Fruit fly (Drosophila melanogaster) whole organism, embryonic: ENCODE data around the gene CG34290.

Source experiments
- CG10209 ChIP-seq: fragments of 200-800 bp; sonication (Bioruptor generic); optimal IDR thresholded peaks from 3 replicates; lab custom pipeline; 2017; ENCODE audit warnings: missing biosample characterization, mild to moderate bottlenecking, missing genetic modification characterization, missing genetic modification reagents
- CG10543 ChIP-seq: fragments of 200-800 bp; sonication (Bioruptor generic); optimal IDR thresholded peaks from 3 replicates; lab custom pipeline; 2017; ENCODE audit warnings: missing biosample characterization, mild to moderate bottlenecking, missing genetic modification characterization, moderate library complexity
- CG11504 ChIP-seq: fragments of 200-800 bp; sonication (Bioruptor generic); optimal IDR thresholded peaks from 3 replicates; lab custom pipeline; 2019; ENCODE audit warnings: missing biosample characterization, mild to moderate bottlenecking, missing genetic modification characterization, moderate library complexity
- CG13287 ChIP-seq: fragments of 200-800 bp; sonication (Bioruptor generic); IDR thresholded peaks from 2 replicates; pipeline ENCODE4 v1.3.6; 2022; ENCODE audit warnings: missing biosample characterization, missing genetic modification characterization; ENCODE audit not compliant: partially characterized antibody
- CG14860 ChIP-seq: fragments of 200-800 bp; sonication (Bioruptor generic); IDR thresholded peaks from 3 replicates; pipeline ENCODE4 v1.3.6; 2022; ENCODE audit warnings: missing biosample characterization, missing genetic modification characterization; ENCODE audit not compliant: partially characterized antibody
- CG16779 ChIP-seq: fragments of 200-800 bp; sonication (Bioruptor generic); IDR thresholded peaks from 2 replicates; pipeline ENCODE4 v1.3.6; 2022; ENCODE audit warnings: missing biosample characterization, missing genetic modification characterization
- CG17612 ChIP-seq: fragments of 200-800 bp; sonication (Bioruptor generic); IDR thresholded peaks from 2 replicates; pipeline ENCODE4 v1.3.6; 2022; ENCODE audit warnings: missing biosample characterization, missing genetic modification characterization
- CG17829 ChIP-seq: fragments of 200-800 bp; optimal IDR thresholded peaks from 2 replicates; lab custom pipeline; 2019; ENCODE audit warnings: missing biosample characterization, mild to moderate bottlenecking, missing genetic modification characterization, moderate library complexity
- CG18262 ChIP-seq: fragments of 200-800 bp; optimal IDR thresholded peaks from 3 replicates; lab custom pipeline; 2019; ENCODE audit warnings: missing biosample characterization, mild to moderate bottlenecking, missing genetic modification characterization, moderate library complexity
- CG30403 ChIP-seq: fragments of 200-800 bp; sonication (Bioruptor generic); optimal IDR thresholded peaks from 3 replicates; lab custom pipeline; 2016; ENCODE audit warnings: missing biosample characterization, missing genetic modification characterization
- CG30431 ChIP-seq: fragments of 200-800 bp; sonication (Bioruptor generic); optimal IDR thresholded peaks from 2 replicates; lab custom pipeline; 2017; ENCODE audit warnings: missing biosample characterization, missing genetic modification characterization
- CG34224 ChIP-seq: fragments of 200-800 bp; sonication (Bioruptor generic); IDR thresholded peaks from 3 replicates; pipeline ENCODE4 v1.3.6; 2022; ENCODE audit warnings: missing biosample characterization, missing genetic modification characterization; ENCODE audit not compliant: partially characterized antibody
- CG3838 ChIP-seq: fragments of 200-800 bp; sonication (Bioruptor generic); optimal IDR thresholded peaks from 3 replicates; lab custom pipeline; 2016; ENCODE audit warnings: missing biosample characterization, missing genetic modification characterization
- CG4404 ChIP-seq: fragments of 200-800 bp; sonication (Bioruptor generic); IDR thresholded peaks from 2 replicates; pipeline ENCODE4 v1.3.6; 2022; ENCODE audit warnings: missing biosample characterization, missing genetic modification characterization
- CG6683 ChIP-seq: fragments of 200-800 bp; sonication (Bioruptor generic); optimal IDR thresholded peaks from 2 replicates; lab custom pipeline; 2017; ENCODE audit warnings: missing biosample characterization, mild to moderate bottlenecking, missing genetic modification characterization, missing genetic modification reagents
- CG8924 ChIP-seq: fragments of 200-800 bp; optimal IDR thresholded peaks from 3 replicates; lab custom pipeline; 2019; ENCODE audit warnings: missing biosample characterization, mild to moderate bottlenecking, missing genetic modification characterization, moderate library complexity
- CkIIα-i1 ChIP-seq: fragments of 200-800 bp; sonication (Bioruptor generic); IDR thresholded peaks from 2 replicates; pipeline ENCODE4 v1.3.6; 2022; ENCODE audit warnings: missing biosample characterization, missing genetic modification characterization
- Dek ChIP-seq: fragments of 200-800 bp; sonication (Bioruptor generic); optimal IDR thresholded peaks from 3 replicates; lab custom pipeline; 2019; ENCODE audit warnings: missing biosample characterization, mild to moderate bottlenecking, missing genetic modification characterization, moderate library complexity
- E2f2 ChIP-seq: fragments of 200-800 bp; sonication (Bioruptor generic); IDR thresholded peaks from 2 replicates; pipeline ENCODE4 v1.3.6; 2022; ENCODE audit warnings: missing biosample characterization, missing genetic modification characterization
- Eip74EF ChIP-seq, 2 experiments: fragments of 200-800 bp in 1 of 2; fragments of >200 bp in 1 of 2; sonication (Bioruptor generic) in 1 of 2; optimal IDR thresholded peaks; 2 replicates each; lab custom pipeline; 2017 to 2019; ENCODE audit warnings: missing biosample characterization in 2 of 2, missing genetic modification characterization in 2 of 2, mild to moderate bottlenecking in 1 of 2, moderate library complexity in 1 of 2
- Hmr ChIP-seq: fragments of 200-800 bp; sonication (Bioruptor generic); optimal IDR thresholded peaks from 3 replicates; lab custom pipeline; 2017; ENCODE audit warnings: mild to moderate bottlenecking, missing biosample characterization, missing genetic modification reagents, missing genetic modification characterization
- Optix ChIP-seq: fragments of 200-800 bp; sonication (Bioruptor generic); IDR thresholded peaks from 3 replicates; pipeline ENCODE4 v1.3.6; 2022; ENCODE audit warnings: missing biosample characterization, missing genetic modification characterization
- Six4 ChIP-seq: fragments of 200-800 bp; sonication (Bioruptor generic); optimal IDR thresholded peaks from 2 replicates; lab custom pipeline; 2016; ENCODE audit warnings: missing biosample characterization, missing genetic modification characterization
- Sry-δ ChIP-seq: fragments of 200-800 bp; sonication (Bioruptor generic); optimal IDR thresholded peaks from 2 replicates; lab custom pipeline; 2016; ENCODE audit warnings: missing biosample characterization, missing genetic modification characterization
- Usf ChIP-seq: fragments of 200-800 bp; sonication (Bioruptor generic); optimal IDR thresholded peaks from 2 replicates; lab custom pipeline; 2017; ENCODE audit warnings: missing genotype, missing biosample characterization, missing genetic modification characterization
- chm ChIP-seq: fragments of 200-800 bp; sonication (Bioruptor generic); IDR thresholded peaks from 2 replicates; pipeline ENCODE4 v1.3.6; 2022; ENCODE audit warnings: missing biosample characterization, missing genetic modification characterization
- crc ChIP-seq: fragments of 200-800 bp; sonication (Bioruptor generic); optimal IDR thresholded peaks from 2 replicates; lab custom pipeline; 2016; ENCODE audit warnings: missing biosample characterization, missing genetic modification characterization
- crol ChIP-seq: fragments of 200-800 bp; sonication (Bioruptor generic); IDR thresholded peaks from 2 replicates; pipeline ENCODE4 v1.3.6; 2022; ENCODE audit warnings: missing biosample characterization, missing genetic modification characterization
- fd3F ChIP-seq: fragments of 200-800 bp; sonication (Bioruptor generic); optimal IDR thresholded peaks from 2 replicates; lab custom pipeline; 2018; ENCODE audit warnings: missing biosample characterization, mild to moderate bottlenecking, missing genetic modification characterization, moderate library complexity
- fd96Cb ChIP-seq: fragments of 200-800 bp; sonication (Bioruptor generic); optimal IDR thresholded peaks from 2 replicates; lab custom pipeline; 2018; ENCODE audit warnings: missing biosample characterization, mild to moderate bottlenecking, missing genetic modification characterization, moderate library complexity
- grau ChIP-seq: fragments of 200-800 bp; optimal IDR thresholded peaks from 3 replicates; lab custom pipeline; 2019; ENCODE audit warnings: missing biosample characterization, mild to moderate bottlenecking, missing genetic modification characterization, moderate library complexity
- gsb-n ChIP-seq: fragments of 200-800 bp; sonication (Bioruptor generic); optimal IDR thresholded peaks from 3 replicates; lab custom pipeline; 2018; ENCODE audit warnings: missing biosample characterization, mild to moderate bottlenecking, missing genetic modification characterization
- hkb ChIP-seq, 2 experiments: fragments of 200-800 bp in 1 of 2; fragments of >200 bp in 1 of 2; sonication (Bioruptor generic) in 1 of 2; IDR thresholded peaks in 1 of 2; optimal IDR thresholded peaks in 1 of 2; 2 replicates each; pipeline versions ENCODE4 v1.3.6 to Lab custom; 2017 to 2022; ENCODE audit warnings: missing biosample characterization in 1 of 2, missing genetic modification characterization in 1 of 2
- knrl ChIP-seq: fragments of 200-800 bp; sonication (Bioruptor generic); IDR thresholded peaks from 3 replicates; pipeline ENCODE4 v1.3.6; 2022; ENCODE audit warnings: missing biosample characterization, missing genetic modification characterization; ENCODE audit not compliant: partially characterized antibody
- nau ChIP-seq: fragments of 200-800 bp; sonication (Bioruptor generic); optimal IDR thresholded peaks from 3 replicates; lab custom pipeline; 2017; ENCODE audit warnings: missing biosample characterization, mild to moderate bottlenecking, missing genetic modification characterization, missing genetic modification reagents
- nerfin-1 ChIP-seq: fragments of 200-800 bp; sonication (Bioruptor generic); optimal IDR thresholded peaks from 3 replicates; lab custom pipeline; 2019; ENCODE audit warnings: missing biosample characterization, mild to moderate bottlenecking, missing genetic modification characterization, moderate library complexity
- nerfin-2 ChIP-seq: fragments of 200-800 bp; sonication (Bioruptor generic); IDR thresholded peaks from 2 replicates; pipeline ENCODE4 v1.3.6; 2022; ENCODE audit warnings: missing biosample characterization, missing genetic modification characterization; ENCODE audit not compliant: partially characterized antibody
- pnt ChIP-seq: fragments of 200-800 bp; sonication (Bioruptor generic); optimal IDR thresholded peaks from 3 replicates; lab custom pipeline; 2016; ENCODE audit warnings: missing biosample characterization, missing genetic modification characterization
- ranshi ChIP-seq: fragments of 200-800 bp; sonication (Bioruptor generic); IDR thresholded peaks from 2 replicates; pipeline ENCODE4 v1.3.6; 2022; ENCODE audit warnings: missing biosample characterization, missing genetic modification characterization
- sc ChIP-seq, 3 experiments: fragments of >200 bp in 2 of 3; fragments of 200-800 bp in 1 of 3; sonication (Bioruptor generic) in 1 of 3; optimal IDR thresholded peaks; 2 replicates in 2 of 3; 3 replicates in 1 of 3; lab custom pipeline; 2017; ENCODE audit warnings: mild to moderate bottlenecking in 1 of 3, missing biosample characterization in 1 of 3, missing genetic modification characterization in 1 of 3, missing genetic modification reagents in 1 of 3
- sens ChIP-seq: fragments of 200-800 bp; sonication (Bioruptor generic); peaks from one replicate; lab custom pipeline; 2016; ENCODE audit warnings: missing biosample characterization, missing genetic modification characterization
- sim ChIP-seq: fragments of 200-800 bp; sonication (Bioruptor generic); IDR thresholded peaks from 2 replicates; pipeline ENCODE4 v1.3.6; 2022; ENCODE audit warnings: missing biosample characterization, missing genetic modification characterization
- sug ChIP-seq: fragments of 200-800 bp; optimal IDR thresholded peaks from 2 replicates; lab custom pipeline; 2019; ENCODE audit warnings: missing biosample characterization, mild to moderate bottlenecking, missing genetic modification characterization, moderate library complexity
- tio ChIP-seq: fragments of 200-800 bp; sonication (Bioruptor generic); optimal IDR thresholded peaks from 2 replicates; lab custom pipeline; 2017; ENCODE audit warnings: missing biosample characterization, missing genetic modification characterization, inconsistent platforms
- tna ChIP-seq: fragments of 200-800 bp; sonication (Bioruptor generic); IDR thresholded peaks from 2 replicates; pipeline ENCODE4 v1.3.6; 2022; ENCODE audit warnings: missing biosample characterization, missing genetic modification characterization; ENCODE audit not compliant: partially characterized antibody
- vfl ChIP-seq: fragments of 200-800 bp; sonication (Bioruptor generic); optimal IDR thresholded peaks from 2 replicates; lab custom pipeline; 2016; ENCODE audit warnings: missing biosample characterization, missing genetic modification characterization
- wdn ChIP-seq: fragments of 200-800 bp; sonication (Bioruptor generic); IDR thresholded peaks from 2 replicates; pipeline ENCODE4 v1.3.6; 2022; ENCODE audit warnings: missing biosample characterization, missing genetic modification characterization
- wek ChIP-seq: fragments of 200-800 bp; sonication (Bioruptor generic); optimal IDR thresholded peaks from 3 replicates; lab custom pipeline; 2018; ENCODE audit warnings: missing biosample characterization, mild to moderate bottlenecking, missing genetic modification characterization, moderate library complexity
- yki ChIP-seq: fragments of >200 bp; optimal IDR thresholded peaks from 3 replicates; lab custom pipeline; 2018
- z ChIP-seq: fragments of 200-800 bp; sonication (Bioruptor generic); IDR thresholded peaks from 3 replicates; pipeline ENCODE4 v1.3.6; 2022; ENCODE audit warnings: missing biosample characterization, missing genetic modification characterization

Gene CG34290

dm6 chr3R:24279291-24279690 is 10.3 kb downstream of the CG34290 start, which contains the start of gene shps (continued):
- TF ChIP-seq sug (tag; lab: Kevin White, UChicago), result no peak
- TF ChIP-seq CG17612, result no peak
- TF ChIP-seq CG17829, result no peak
- 0 out of 3 replicates have a peak, but pooled peaks have one; percentile 28 for TF ChIP-seq Optix (GFP tag; lab: Robert Waterston, UW)
- no peak for TF ChIP-seq Usf (GFP tag; lab: Kevin White, UChicago)
- TF ChIP-seq CG11504 (tag; lab: Kevin White, UChicago), result no peak
- TF ChIP-seq CG10543 (GFP tag; lab: Kevin White, UChicago), result no peak
- 0 out of 2 replicates have a peak, but pooled peaks have one; percentile 6 for TF ChIP-seq chm (GFP tag; lab: Robert Waterston, UW)
- TF ChIP-seq z (GFP tag; lab: Robert Waterston, UW), result 0 out of 3 replicates have a peak, but pooled peaks have one; percentile 30
- TF ChIP-seq tna (GFP tag; lab: Robert Waterston, UW), result peak; percentile 99
- no peak for TF ChIP-seq nerfin-1 (tag; lab: Kevin White, UChicago)
- TF ChIP-seq CG10209, result no peak
- no peak for TF ChIP-seq fd3F (GFP tag; lab: Kevin White, UChicago)
- TF ChIP-seq sc (optimal IDR thresholded peaks at IDR 0.05; lab: Kevin White, UChicago), result no peak
- no peak for TF ChIP-seq sc (GFP tag; optimal IDR thresholded peaks at IDR 0.05; lab: Kevin White, UChicago)
- TF ChIP-seq CG30431, result no peak
- no peak for TF ChIP-seq CG18262 (tag; lab: Kevin White, UChicago)
- no peak for TF ChIP-seq CG6683 (GFP tag; lab: Kevin White, UChicago)
- TF ChIP-seq tio (GFP tag; lab: Kevin White, UChicago), result no peak
- TF ChIP-seq CG4404 (GFP tag; lab: Robert Waterston, UW), result no peak
- no peak for TF ChIP-seq nau (GFP tag; lab: Kevin White, UChicago)
- no peak for TF ChIP-seq pnt (GFP tag; lab: Kevin White, UChicago)
- no peak for TF ChIP-seq hkb (optimal IDR thresholded peaks at IDR 0.05; lab: Kevin White, UChicago)
- no peak for TF ChIP-seq hkb (GFP tag; IDR thresholded peaks at IDR 0.05; lab: Robert Waterston, UW)
- no peak for TF ChIP-seq CG8924 (tag; lab: Kevin White, UChicago)
- TF ChIP-seq CG30403 (GFP tag; lab: Kevin White, UChicago), result no peak
- peak; percentile 48 for TF ChIP-seq sens (GFP tag; lab: Kevin White, UChicago)
- TF ChIP-seq ranshi (GFP tag; lab: Robert Waterston, UW), result no peak
- TF ChIP-seq CG3838 (GFP tag; lab: Kevin White, UChicago), result no peak
- TF ChIP-seq vfl, result no peak
- no peak for TF ChIP-seq CkIIα-i1
- TF ChIP-seq wdn (GFP tag; lab: Robert Waterston, UW), result no peak
- TF ChIP-seq grau, result no peak
- TF ChIP-seq crol (GFP tag; lab: Robert Waterston, UW), result no peak
- no peak for TF ChIP-seq crc (GFP tag; lab: Kevin White, UChicago)
- no peak for TF ChIP-seq Hmr (GFP tag; lab: Kevin White, UChicago)
- TF ChIP-seq Sry-δ (GFP tag; lab: Kevin White, UChicago), result no peak
- peak; percentile 99 for TF ChIP-seq E2f2 (GFP tag; lab: Robert Waterston, UW)
- no peak for TF ChIP-seq Six4 (GFP tag; lab: Kevin White, UChicago)
- TF ChIP-seq CG34224, result peak; percentile 71
- no peak for TF ChIP-seq fd96Cb
- TF ChIP-seq yki (lab: Kevin White, UChicago), result no peak
- TF ChIP-seq CG14860, result peak; percentile 94
- TF ChIP-seq Eip74EF (GFP tag; optimal IDR thresholded peaks at IDR 0.05; lab: Kevin White, UChicago), result no peak
- peak; percentile 96 for TF ChIP-seq nerfin-2
- no peak for TF ChIP-seq gsb-n
- TF ChIP-seq CG16779 (GFP tag; lab: Robert Waterston, UW), result no peak
- peak; percentile 73 for TF ChIP-seq CG13287 (GFP tag; lab: Robert Waterston, UW)
- peak; percentile 72; the same call in 2 of the 3 replicates for TF ChIP-seq knrl (GFP tag; lab: Robert Waterston, UW)
- TF ChIP-seq sim, result no peak
- no peak for TF ChIP-seq Dek
- TF ChIP-seq wek, result no peak
